Worm (Caenorhabditis elegans) whole organism, L3 larva: Measurements from ENCODE around the gene Y39A1A.31.

Source experiments
- daf-12 ChIP-seq: fragments of 150-350 bp; optimal IDR thresholded peaks from 2 replicates; lab custom pipeline; 2014; ENCODE audit warnings: missing biosample characterization, missing genetic modification reagents, missing genetic modification characterization
- elt-3 ChIP-seq, 3 experiments: fragments of 150-350 bp in 1 of 3; sonication (generic microtip) in 2 of 3; optimal IDR thresholded peaks; 2 replicates in 2 of 3; 4 replicates in 1 of 3; lab custom pipeline; 2014 to 2017; ENCODE audit warnings: missing biosample characterization in 3 of 3, missing genetic modification characterization in 3 of 3
- nfya-1 ChIP-seq: sonication (generic microtip); optimal IDR thresholded peaks from 2 replicates; lab custom pipeline; 2017; ENCODE audit warnings: missing genetic modification characterization, mild to moderate bottlenecking, missing compliant biosample characterization, antibody characterized with exemption, moderate library complexity; ENCODE audit not compliant: insufficient read depth
- nhr-237 ChIP-seq: fragments of 150-350 bp; optimal IDR thresholded peaks from 2 replicates; lab custom pipeline; 2014; ENCODE audit warnings: missing biosample characterization, missing genetic modification characterization
- snpc-4 ChIP-seq: fragments of 150-350 bp; optimal IDR thresholded peaks from 2 replicates; lab custom pipeline; 2014; ENCODE audit warnings: missing biosample characterization, missing genetic modification characterization
- unc-39 ChIP-seq: sonication (generic microtip); optimal IDR thresholded peaks from 4 replicates; lab custom pipeline; 2017; ENCODE audit warnings: missing biosample characterization, missing genetic modification characterization

DNA sequence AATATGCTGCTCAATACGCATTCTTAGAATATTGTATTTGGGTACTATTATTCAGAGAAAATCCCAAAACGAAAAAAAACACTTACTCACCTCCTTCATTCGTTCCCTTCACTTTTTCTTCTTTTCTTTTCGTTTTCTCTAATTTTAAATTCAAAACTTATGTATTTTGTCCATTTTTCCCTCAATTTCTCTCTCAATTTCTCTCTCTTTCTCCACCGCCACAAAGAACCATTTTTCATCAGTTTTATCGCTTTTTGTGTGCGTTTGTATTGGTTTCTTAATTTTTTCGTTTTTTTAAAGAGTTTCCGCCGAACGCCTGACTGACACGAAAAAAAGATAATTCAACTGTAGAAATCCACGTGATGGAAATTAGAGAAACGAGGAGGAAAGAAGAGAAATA, 34.2 kb downstream of the Y39A1A.31 start, which contains the start of gene cnt-2:
- TF ChIP-seq snpc-4, result no peak
- TF ChIP-seq elt-3 (tag; optimal IDR thresholded peaks at IDR 0.05; lab: Kevin White, UChicago), result no peak
- TF ChIP-seq nfya-1 (tag; lab: Kevin White, UChicago), result no peak
- no peak for TF ChIP-seq unc-39
- no peak for TF ChIP-seq daf-12 (tag; lab: Kevin White, UChicago)
- TF ChIP-seq nhr-237 (tag; lab: Kevin White, UChicago), result no peak
